Fruit fly (Drosophila melanogaster): Measurements from ENCODE around the gene CheB38a.
A peak's percentile ranks its signal among the peaks of the same experiment; 100 is the strongest.

Gene CheB38a

dm6 chr2L:20822489-20823195 is 4.3 kb upstream of the CheB38a start, which contains the start of gene CG9331 (continued):
- TF ChIP-seq CG13287 (GFP tag; IDR thresholded peaks at IDR 0.05; ENCODE audit: partially characterized antibody) = peak; percentile 33; the same call in 1 of the 2 replicates
- no peak for TF ChIP-seq z (GFP tag; IDR thresholded peaks at IDR 0.05)
- no peak for TF ChIP-seq BtbVII (GFP tag; optimal IDR thresholded peaks at IDR 0.05)
- no peak for TF ChIP-seq CG5180 (GFP tag; optimal IDR thresholded peaks at IDR 0.05)
- no peak for TF ChIP-seq CG6654 (GFP tag; optimal IDR thresholded peaks at IDR 0.05)
- TF ChIP-seq CG43689 (GFP tag; IDR thresholded peaks at IDR 0.05) = no peak
- peak; percentile 14 for TF ChIP-seq sug (tag; optimal IDR thresholded peaks at IDR 0.05)
- TF ChIP-seq amos (GFP tag; IDR thresholded peaks at IDR 0.05; ENCODE audit: partially characterized antibody) = no peak
- TF ChIP-seq ro (GFP tag; IDR thresholded peaks at IDR 0.05) = no peak
- TF ChIP-seq jing (GFP tag; optimal IDR thresholded peaks at IDR 0.05) = no peak
- peak; percentile 86 for TF ChIP-seq kni (GFP tag; optimal IDR thresholded peaks at IDR 0.05)
- peak; percentile 53; the same call in 1 of the 2 replicates for TF ChIP-seq Bgb (GFP tag; IDR thresholded peaks at IDR 0.05; ENCODE audit: partially characterized antibody)
- no peak for TF ChIP-seq CG7745 (tag; optimal IDR thresholded peaks at IDR 0.05)
- no peak for TF ChIP-seq CG6765 (GFP tag; optimal IDR thresholded peaks at IDR 0.05)
- no peak for TF ChIP-seq ash1 (GFP tag; optimal IDR thresholded peaks at IDR 0.05)
- TF ChIP-seq CG12219 (GFP tag; optimal IDR thresholded peaks at IDR 0.05) = no peak
- TF ChIP-seq Six4 (GFP tag; optimal IDR thresholded peaks at IDR 0.05) = no peak
- TF ChIP-seq Meics (GFP tag; optimal IDR thresholded peaks at IDR 0.05) = no peak
- TF ChIP-seq CG4424 (GFP tag; optimal IDR thresholded peaks at IDR 0.05) = no peak
- TF ChIP-seq CG14667 (GFP tag; IDR thresholded peaks at IDR 0.05) = no peak
- no peak for TF ChIP-seq maf-S (GFP tag; optimal IDR thresholded peaks at IDR 0.05)
- no peak for TF ChIP-seq fd96Cb (tag; optimal IDR thresholded peaks at IDR 0.05)
- TF ChIP-seq ranshi (GFP tag; IDR thresholded peaks at IDR 0.05) = no peak
- no peak for TF ChIP-seq CG4820 (GFP tag; optimal IDR thresholded peaks at IDR 0.05)
- no peak for TF ChIP-seq CG17612 (GFP tag; IDR thresholded peaks at IDR 0.05)
- no peak for TF ChIP-seq lilli (GFP tag; optimal IDR thresholded peaks at IDR 0.05)
- no peak for TF ChIP-seq CG9609 (GFP tag; optimal IDR thresholded peaks at IDR 0.05)
- peak; percentile 59; the same call in 2 of the 3 replicates for TF ChIP-seq CG34224 (GFP tag; IDR thresholded peaks at IDR 0.05; ENCODE audit: partially characterized antibody)
- TF ChIP-seq CG2712 (tag; optimal IDR thresholded peaks at IDR 0.05) = no peak
- TF ChIP-seq scrt (GFP tag; optimal IDR thresholded peaks at IDR 0.05) = no peak
- no peak for TF ChIP-seq Hsf (GFP tag; optimal IDR thresholded peaks at IDR 0.05)
- no peak for TF ChIP-seq Hr3 (GFP tag; optimal IDR thresholded peaks at IDR 0.05)
- TF ChIP-seq CG30403 (GFP tag; optimal IDR thresholded peaks at IDR 0.05) = no peak
- TF ChIP-seq CG12769 (tag; optimal IDR thresholded peaks at IDR 0.05) = peak; percentile 33
- no peak for TF ChIP-seq pita (GFP tag; optimal IDR thresholded peaks at IDR 0.05)
- no peak for TF ChIP-seq CG13775 (GFP tag; optimal IDR thresholded peaks at IDR 0.05)
- no peak for TF ChIP-seq CG2116 (GFP tag; optimal IDR thresholded peaks at IDR 0.05)
- TF ChIP-seq CG7357 (GFP tag; IDR thresholded peaks at IDR 0.05) = no peak
- no peak for TF ChIP-seq CG11695 (GFP tag; IDR thresholded peaks at IDR 0.05)
- TF ChIP-seq CG17912 (GFP tag; optimal IDR thresholded peaks at IDR 0.05) = peak; percentile 51
- TF ChIP-seq CG17328 (GFP tag; IDR thresholded peaks at IDR 0.05) = no peak
- no peak for TF ChIP-seq bigmax (GFP tag; optimal IDR thresholded peaks at IDR 0.05)
- no peak for TF ChIP-seq ERR (GFP tag; optimal IDR thresholded peaks at IDR 0.05)
- no peak for TF ChIP-seq Dip3 (GFP tag; optimal IDR thresholded peaks at IDR 0.05)
- TF ChIP-seq B-H2 (GFP tag; optimal IDR thresholded peaks at IDR 0.05) = no peak
- TF ChIP-seq CG8924 (tag; optimal IDR thresholded peaks at IDR 0.05) = no peak
- no peak for TF ChIP-seq CG4328 (GFP tag; optimal IDR thresholded peaks at IDR 0.05)
- no peak for TF ChIP-seq CG8765 (GFP tag; IDR thresholded peaks at IDR 0.05)
- no peak for TF ChIP-seq sisA (GFP tag; IDR thresholded peaks at IDR 0.05)
- TF ChIP-seq CG9876 (GFP tag; optimal IDR thresholded peaks at IDR 0.05) = no peak

Measured in whole organism, embryonic.